Fruit fly (Drosophila melanogaster) whole organism, prepupa: ENCODE results near the gene Smr.

Experiments
- Blimp-1 ChIP-seq: fragments of 200-800 bp; sonication (Bioruptor generic); optimal IDR thresholded peaks from 3 replicates; lab custom pipeline; 2017; ENCODE audit warnings: missing biosample characterization, missing genetic modification characterization, mild to moderate bottlenecking, moderate library complexity, missing genetic modification reagents
- CG10631 ChIP-seq: fragments of 200-800 bp; sonication (Bioruptor generic); optimal IDR thresholded peaks from 2 replicates; lab custom pipeline; 2016; ENCODE audit warnings: missing biosample characterization, missing genetic modification characterization
- CG10669 ChIP-seq: fragments of 200-800 bp; sonication (Bioruptor generic); optimal IDR thresholded peaks from 3 replicates; lab custom pipeline; 2018; ENCODE audit warnings: missing biosample characterization, mild to moderate bottlenecking, missing genetic modification characterization, moderate library complexity
- CG11294 ChIP-seq: fragments of 200-800 bp; sonication (Bioruptor generic); IDR thresholded peaks from 2 replicates; pipeline ENCODE4 v1.3.6; 2022; ENCODE audit warnings: missing biosample characterization, missing genetic modification characterization
- CG11762 ChIP-seq: fragments of 200-800 bp; sonication (Bioruptor generic); optimal IDR thresholded peaks from 3 replicates; lab custom pipeline; 2016; ENCODE audit warnings: missing biosample characterization, missing genetic modification characterization; ENCODE audit not compliant: insufficient read depth
- CG15336 ChIP-seq: fragments of 200-800 bp; sonication (Bioruptor generic); IDR thresholded peaks from 2 replicates; pipeline ENCODE4 v1.3.6; 2022; ENCODE audit warnings: missing biosample characterization, missing genetic modification characterization
- CG1621 ChIP-seq: fragments of 200-800 bp; sonication (Bioruptor generic); optimal IDR thresholded peaks from 3 replicates; lab custom pipeline; 2018; ENCODE audit warnings: missing biosample characterization, mild to moderate bottlenecking, missing genetic modification characterization
- CG16779 ChIP-seq: fragments of 200-800 bp; sonication (Bioruptor generic); optimal IDR thresholded peaks from 3 replicates; lab custom pipeline; 2017; ENCODE audit warnings: missing biosample characterization, mild to moderate bottlenecking, missing genetic modification characterization
- CG3032 ChIP-seq: fragments of 200-800 bp; optimal IDR thresholded peaks from 2 replicates; lab custom pipeline; 2019; ENCODE audit warnings: missing biosample characterization, mild to moderate bottlenecking, missing genetic modification characterization, moderate library complexity
- CG31627 ChIP-seq: fragments of 200-800 bp; sonication (Bioruptor generic); optimal IDR thresholded peaks from 3 replicates; lab custom pipeline; 2016; ENCODE audit warnings: missing biosample characterization, missing genetic modification characterization
- CG34406 ChIP-seq: fragments of 200-800 bp; sonication (Bioruptor generic); optimal IDR thresholded peaks from 3 replicates; lab custom pipeline; 2016; ENCODE audit warnings: missing biosample characterization, missing genetic modification characterization
- CG3919 ChIP-seq: fragments of 200-800 bp; sonication (Bioruptor generic); optimal IDR thresholded peaks from 3 replicates; lab custom pipeline; 2016; ENCODE audit warnings: missing biosample characterization, missing genetic modification characterization
- CG4318 ChIP-seq: fragments of 200-800 bp; sonication (Bioruptor generic); optimal IDR thresholded peaks from 3 replicates; lab custom pipeline; 2017; ENCODE audit warnings: missing biosample characterization, mild to moderate bottlenecking, missing genetic modification characterization
- CG6163 ChIP-seq: fragments of 200-800 bp; sonication (Bioruptor generic); IDR thresholded peaks from 3 replicates; pipeline ENCODE4 v1.3.6; 2022; ENCODE audit warnings: missing biosample characterization, missing genetic modification characterization
- CG6276 ChIP-seq: fragments of 200-800 bp; sonication (Bioruptor generic); optimal IDR thresholded peaks from 2 replicates; lab custom pipeline; 2017; ENCODE audit warnings: missing biosample characterization, mild to moderate bottlenecking, missing genetic modification characterization
- CG6792 ChIP-seq: fragments of 200-800 bp; sonication (Bioruptor generic); optimal IDR thresholded peaks from 3 replicates; lab custom pipeline; 2016; ENCODE audit warnings: missing biosample characterization, missing genetic modification characterization
- CG6808 ChIP-seq: fragments of 200-800 bp; sonication (Bioruptor generic); optimal IDR thresholded peaks from 3 replicates; lab custom pipeline; 2017; ENCODE audit warnings: missing biosample characterization, missing genetic modification characterization, mild to moderate bottlenecking, moderate library complexity, missing genetic modification reagents
- CG6854 ChIP-seq: fragments of 200-800 bp; sonication (Bioruptor generic); optimal IDR thresholded peaks from 2 replicates; lab custom pipeline; 2017; ENCODE audit warnings: missing biosample characterization, mild to moderate bottlenecking, missing genetic modification characterization
- CG7368 ChIP-seq: fragments of 200-800 bp; sonication (Bioruptor generic); optimal IDR thresholded peaks from 3 replicates; lab custom pipeline; 2016; ENCODE audit warnings: missing biosample characterization, missing genetic modification characterization
- CG8319 ChIP-seq: fragments of 200-800 bp; sonication (Bioruptor generic); optimal IDR thresholded peaks from 3 replicates; lab custom pipeline; 2016; ENCODE audit warnings: missing biosample characterization, missing genetic modification characterization
- CG8632 ChIP-seq: fragments of 200-800 bp; sonication (Bioruptor generic); optimal IDR thresholded peaks from 3 replicates; lab custom pipeline; 2016; ENCODE audit warnings: missing biosample characterization, missing genetic modification characterization
- CG9139 ChIP-seq: fragments of 200-800 bp; sonication (Bioruptor generic); optimal IDR thresholded peaks from 3 replicates; lab custom pipeline; 2017; ENCODE audit warnings: missing biosample characterization, mild to moderate bottlenecking, missing genetic modification characterization
- Eip78C ChIP-seq: fragments of 200-800 bp; sonication (Bioruptor generic); peaks from one replicate; lab custom pipeline; 2016; ENCODE audit warnings: missing biosample characterization, missing genetic modification characterization
- Eip93F ChIP-seq: fragments of 200-800 bp; sonication (Bioruptor generic); optimal IDR thresholded peaks from 2 replicates; lab custom pipeline; 2016; ENCODE audit warnings: missing biosample characterization, mild to moderate bottlenecking, missing genetic modification characterization
- Lpt ChIP-seq: fragments of 200-800 bp; sonication (Bioruptor generic); optimal IDR thresholded peaks from 3 replicates; lab custom pipeline; 2016; ENCODE audit warnings: missing biosample characterization, missing genetic modification characterization
- OdsH ChIP-seq: fragments of 200-800 bp; sonication (Bioruptor generic); optimal IDR thresholded peaks from 3 replicates; lab custom pipeline; 2016; ENCODE audit warnings: missing biosample characterization, missing genetic modification characterization
- Sox102F ChIP-seq: fragments of 200-800 bp; sonication (Bioruptor generic); optimal IDR thresholded peaks from 2 replicates; lab custom pipeline; 2016; ENCODE audit warnings: missing biosample characterization, mild to moderate bottlenecking, missing genetic modification characterization
- Sox15 ChIP-seq: fragments of 200-800 bp; sonication (Bioruptor generic); optimal IDR thresholded peaks from 3 replicates; lab custom pipeline; 2016; ENCODE audit warnings: missing biosample characterization, missing genetic modification characterization
- achi ChIP-seq: fragments of 200-800 bp; sonication (Bioruptor generic); optimal IDR thresholded peaks from 3 replicates; lab custom pipeline; 2016; ENCODE audit warnings: missing biosample characterization, missing genetic modification characterization
- cyc ChIP-seq: fragments of 200-800 bp; sonication (Bioruptor generic); optimal IDR thresholded peaks from 3 replicates; lab custom pipeline; 2016; ENCODE audit warnings: missing biosample characterization, missing genetic modification characterization
- dsx ChIP-seq: fragments of 200-800 bp; optimal IDR thresholded peaks from 3 replicates; lab custom pipeline; 2019; ENCODE audit warnings: missing biosample characterization, mild to moderate bottlenecking, missing genetic modification characterization, moderate library complexity; ENCODE audit not compliant: poor library complexity, severe bottlenecking
- eg ChIP-seq: fragments of 200-800 bp; sonication (Bioruptor generic); IDR thresholded peaks from 3 replicates; pipeline ENCODE4 v1.3.6; 2022; ENCODE audit warnings: missing biosample characterization, missing genetic modification characterization
- esn ChIP-seq: fragments of 200-800 bp; sonication (Bioruptor generic); optimal IDR thresholded peaks from 2 replicates; lab custom pipeline; 2016; ENCODE audit warnings: missing biosample characterization, mild to moderate bottlenecking, missing genetic modification characterization, moderate library complexity
- fd59A ChIP-seq: fragments of 200-800 bp; sonication (Bioruptor generic); optimal IDR thresholded peaks from 2 replicates; lab custom pipeline; 2017; ENCODE audit warnings: missing biosample characterization, mild to moderate bottlenecking, missing genetic modification characterization, missing genetic modification reagents
- fd85E ChIP-seq: fragments of 200-800 bp; sonication (Bioruptor generic); optimal IDR thresholded peaks from 3 replicates; lab custom pipeline; 2016; ENCODE audit warnings: missing biosample characterization, missing genetic modification characterization
- fkh ChIP-seq: fragments of 200-800 bp; sonication (Bioruptor generic); optimal IDR thresholded peaks from 3 replicates; lab custom pipeline; 2017; ENCODE audit warnings: missing biosample characterization, mild to moderate bottlenecking, missing genetic modification characterization, moderate library complexity
- net ChIP-seq: fragments of 200-800 bp; sonication (Bioruptor generic); optimal IDR thresholded peaks from 3 replicates; lab custom pipeline; 2016; ENCODE audit warnings: missing biosample characterization, missing genetic modification characterization
- salr ChIP-seq, 2 experiments: fragments of 200-800 bp; sonication (Bioruptor generic); optimal IDR thresholded peaks; 3 replicates each; lab custom pipeline; 2016 to 2018; ENCODE audit warnings: missing biosample characterization in 2 of 2, missing genetic modification characterization in 2 of 2, mild to moderate bottlenecking in 1 of 2
- spab ChIP-seq: fragments of 200-800 bp; sonication (Bioruptor generic); optimal IDR thresholded peaks from 2 replicates; lab custom pipeline; 2017; ENCODE audit warnings: missing biosample characterization, mild to moderate bottlenecking, missing genetic modification characterization, missing genetic modification reagents
- ss ChIP-seq, 2 experiments: fragments of 200-800 bp; sonication (Bioruptor generic); optimal IDR thresholded peaks; 2 replicates in 1 of 2; 3 replicates in 1 of 2; lab custom pipeline; 2017 to 2018; ENCODE audit warnings: mild to moderate bottlenecking in 2 of 2, missing biosample characterization in 2 of 2, missing genetic modification characterization in 2 of 2, moderate library complexity in 1 of 2
- svp ChIP-seq: fragments of 200-800 bp; sonication (Bioruptor generic); peaks from one replicate; lab custom pipeline; 2016; ENCODE audit warnings: missing biosample characterization, missing genetic modification characterization
- topi ChIP-seq: fragments of 200-800 bp; sonication (Bioruptor generic); optimal IDR thresholded peaks from 3 replicates; lab custom pipeline; 2016; ENCODE audit warnings: missing biosample characterization, missing genetic modification characterization

Smr gene

DNA sequence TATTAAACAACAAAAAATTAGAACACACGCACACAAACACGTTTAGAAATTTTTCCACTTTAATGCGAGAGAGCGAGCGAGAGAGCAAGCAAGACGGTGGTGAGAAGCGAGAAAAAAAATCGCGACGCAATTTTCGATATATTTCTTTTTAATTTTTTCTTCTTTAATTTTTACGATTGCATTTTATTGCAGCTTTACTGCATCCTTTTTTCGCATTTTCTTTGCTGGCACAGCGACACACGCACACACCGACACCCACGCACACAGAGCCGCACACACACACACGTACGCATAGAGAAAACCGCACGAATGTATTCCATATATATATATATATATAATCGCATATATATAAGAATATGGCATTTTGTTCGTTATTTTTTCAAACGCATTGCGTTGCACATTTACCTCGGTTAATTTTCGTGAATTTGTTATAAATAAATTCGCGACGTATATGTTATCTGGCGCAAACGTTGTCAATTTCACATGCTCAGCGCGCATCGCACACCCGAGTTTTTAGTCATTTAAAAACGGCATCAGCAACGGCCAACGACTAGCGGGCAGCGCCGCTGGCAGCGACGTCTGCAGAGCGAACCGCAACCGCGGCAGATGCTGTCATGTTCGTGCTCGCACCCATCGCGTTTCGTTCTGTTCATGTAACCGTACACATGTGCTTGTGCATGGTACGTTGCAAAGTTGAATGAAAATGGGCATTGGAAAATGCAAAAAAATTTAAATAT lies at the start of gene Smr:
TSS of gene Smr (minus strand) at position 705 of the 737 bp plus-strand sequence.
- 0 out of 2 replicates have a peak, but pooled peaks have one; percentile 28 for TF ChIP-seq CG15336
- no peak for TF ChIP-seq fd85E (GFP tag; lab: Kevin White, UChicago)
- no peak for TF ChIP-seq CG8632
- TF ChIP-seq Eip93F (GFP tag; lab: Kevin White, UChicago) = peak; percentile 23
- TF ChIP-seq CG9139 (GFP tag; lab: Kevin White, UChicago) = peak; percentile 10
- TF ChIP-seq CG11762 (GFP tag; lab: Kevin White, UChicago) = no peak
- peak; percentile 32 for TF ChIP-seq net (GFP tag; lab: Kevin White, UChicago)
- TF ChIP-seq spab = no peak
- peak; percentile 57 for TF ChIP-seq Eip78C (GFP tag; lab: Kevin White, UChicago)
- no peak for TF ChIP-seq CG10669 (GFP tag; lab: Kevin White, UChicago)
- no peak for TF ChIP-seq CG1621 (tag; lab: Kevin White, UChicago)
- TF ChIP-seq CG6276 (GFP tag; lab: Kevin White, UChicago) = no peak
- TF ChIP-seq CG3919 = no peak
- TF ChIP-seq esn (GFP tag; lab: Kevin White, UChicago) = no peak
- no peak for TF ChIP-seq achi (GFP tag; lab: Kevin White, UChicago)
- TF ChIP-seq CG16779 (tag; lab: Kevin White, UChicago) = no peak
- no peak for TF ChIP-seq OdsH (GFP tag; lab: Kevin White, UChicago)
- no peak for TF ChIP-seq CG10631 (GFP tag; lab: Kevin White, UChicago)
- TF ChIP-seq CG4318 (GFP tag; lab: Kevin White, UChicago) = no peak
- no peak for TF ChIP-seq CG7368 (GFP tag; lab: Kevin White, UChicago)
- peak; percentile 47 for TF ChIP-seq dsx (GFP tag; lab: Kevin White, UChicago)
- no peak for TF ChIP-seq CG6792 (GFP tag; lab: Kevin White, UChicago)
- TF ChIP-seq fd59A = no peak
- TF ChIP-seq CG31627 (GFP tag; lab: Kevin White, UChicago) = no peak
- TF ChIP-seq Lpt = no peak
- no peak; the same call in 2 of the 3 replicates for TF ChIP-seq CG6163 (GFP tag; lab: Robert Waterston, UW)
- TF ChIP-seq Blimp-1 (GFP tag; lab: Kevin White, UChicago) = no peak
- TF ChIP-seq ss (GFP tag; optimal IDR thresholded peaks at IDR 0.05; lab: Kevin White, UChicago) = peak; percentile 29 to 36
- no peak for TF ChIP-seq Sox15 (GFP tag; lab: Kevin White, UChicago)
- peak; percentile 33; the same call in 1 of the 3 replicates for TF ChIP-seq eg (GFP tag; lab: Robert Waterston, UW)
- no peak for TF ChIP-seq CG34406 (GFP tag; lab: Kevin White, UChicago)
- TF ChIP-seq CG6854 = peak; percentile 10
- no peak for TF ChIP-seq CG6808 (GFP tag; lab: Kevin White, UChicago)
- TF ChIP-seq Sox102F = no peak
- TF ChIP-seq svp (GFP tag; lab: Kevin White, UChicago) = peak; percentile 78
- TF ChIP-seq CG3032 (tag; lab: Kevin White, UChicago) = no peak
- TF ChIP-seq topi (GFP tag; lab: Kevin White, UChicago) = no peak
- no peak for TF ChIP-seq CG8319 (GFP tag; lab: Kevin White, UChicago)
- peak; percentile 27 for TF ChIP-seq fkh
- TF ChIP-seq salr (GFP tag; optimal IDR thresholded peaks at IDR 0.05; lab: Kevin White, UChicago) = no peak
- TF ChIP-seq cyc (GFP tag; lab: Kevin White, UChicago) = no peak
- TF ChIP-seq CG11294 = no peak
